Fruit fly (Drosophila melanogaster): Measurements from ENCODE around the gene ppl.

dm6 chr3L:21262426-21262825, 18.9 kb downstream of the ppl start:
- TF ChIP-seq h (GFP tag; optimal IDR thresholded peaks at IDR 0.05) (no peak), Rel (GFP tag; optimal IDR thresholded peaks at IDR 0.05) (no peak), Rel (tag; optimal IDR thresholded peaks at IDR 0.05) (no peak), GATAd (GFP tag; optimal IDR thresholded peaks at IDR 0.05) (no peak), pan (optimal IDR thresholded peaks at IDR 0.05) (no peak), Abd-B (GFP tag; optimal IDR thresholded peaks at IDR 0.05) (no peak), jim (GFP tag; optimal IDR thresholded peaks at IDR 0.05) (no peak), Jra (GFP tag; optimal IDR thresholded peaks at IDR 0.05) (no peak), Hr78 (GFP tag; optimal IDR thresholded peaks at IDR 0.05) (no peak), psq (GFP tag; optimal IDR thresholded peaks at IDR 0.05) (no peak), Dfd (GFP tag; optimal IDR thresholded peaks at IDR 0.05) (no peak)

Measured in whole organism, wandering third instar larva.